Worm (Caenorhabditis elegans): ENCODE results near the gene fbxa-128.

The fbxa-128 gene

DNA sequence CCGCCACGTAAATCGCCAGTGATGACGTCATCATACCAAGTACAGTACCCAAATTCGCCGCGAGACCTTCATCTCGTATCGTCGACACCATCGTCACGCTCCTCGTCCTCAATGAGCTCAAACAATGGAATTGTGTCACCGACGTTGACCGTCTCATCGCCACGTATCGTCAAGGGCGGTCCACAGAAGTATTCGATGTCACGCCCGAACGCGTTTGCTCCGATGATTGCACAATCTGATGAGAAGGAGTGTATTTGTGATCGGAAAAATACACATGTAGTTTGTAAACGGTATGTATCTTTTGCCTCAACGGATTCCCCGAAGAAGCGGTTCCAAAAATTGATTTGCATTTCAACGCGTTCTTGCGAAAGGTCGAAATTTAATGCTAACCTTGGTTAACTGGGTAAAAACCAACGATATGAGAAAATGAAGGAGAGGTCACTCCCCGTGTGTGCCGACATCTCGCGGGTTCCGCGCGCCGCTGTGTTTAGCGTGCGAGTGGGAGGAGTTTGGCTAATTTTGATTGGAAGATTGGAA, 48.7 kb downstream of the fbxa-128 start (continued):
- no peak for TF ChIP-seq Y67H2A.10 (GFP tag; conservative IDR thresholded peaks at IDR 0.05)
- TF ChIP-seq T26A5.8 (tag; optimal IDR thresholded peaks at IDR 0.05) = peak; percentile 32
- no peak for TF ChIP-seq sea-2 (GFP tag; IDR thresholded peaks at IDR 0.05)
- peak; percentile 98 for TF ChIP-seq snpc-1.1 (tag; optimal IDR thresholded peaks at IDR 0.05; ENCODE audit: insufficient read depth)
- TF ChIP-seq ets-4 (GFP tag; optimal IDR thresholded peaks at IDR 0.05) = no peak
- TF ChIP-seq lin-35 (GFP tag; optimal IDR thresholded peaks at IDR 0.05) = peak in 1 of 3 experiments; percentile 30
- 0 out of 2 replicates have a peak, but pooled peaks have one; percentile 34 for TF ChIP-seq aptf-2 (GFP tag; conservative IDR thresholded peaks at IDR 0.05)
- TF ChIP-seq mel-28 (tag; optimal IDR thresholded peaks at IDR 0.05; ENCODE audit: borderline replicate concordance) = peak; percentile 3
- 0 out of 2 replicates have a peak, but pooled peaks have one; percentile 45 for TF ChIP-seq egl-44 (GFP tag; IDR thresholded peaks at IDR 0.05)
- no peak for TF ChIP-seq sdz-38 (tag; optimal IDR thresholded peaks at IDR 0.05)
- peak; percentile 96 for TF ChIP-seq attf-6 (GFP tag; IDR thresholded peaks at IDR 0.05)
- peak; percentile 43 for TF ChIP-seq die-1 (tag; optimal IDR thresholded peaks at IDR 0.05)
- TF ChIP-seq nfyb-1 (GFP tag; IDR thresholded peaks at IDR 0.05) = peak; percentile 68
- 0 out of 2 replicates have a peak, but pooled peaks have one; percentile 12 for TF ChIP-seq F37B4.10 (GFP tag; IDR thresholded peaks at IDR 0.05)
- TF ChIP-seq F10E7.11 (tag; optimal IDR thresholded peaks at IDR 0.05) = peak; percentile 29
- TF ChIP-seq tbx-9 (tag; optimal IDR thresholded peaks at IDR 0.05; ENCODE audit: borderline replicate concordance) = no peak
- no peak for TF ChIP-seq lag-1 (GFP tag; IDR thresholded peaks at IDR 0.05)
- no peak for TF ChIP-seq cebp-2 (GFP tag; IDR thresholded peaks at IDR 0.05)
- TF ChIP-seq hmg-1.2 (GFP tag; IDR thresholded peaks at IDR 0.05) = peak; percentile 93
- 0 out of 2 replicates have a peak, but pooled peaks have one; percentile 27 for TF ChIP-seq ceh-58 (GFP tag; IDR thresholded peaks at IDR 0.05)
- no peak for TF ChIP-seq ceh-79 (tag; optimal IDR thresholded peaks at IDR 0.05)
- peak; percentile 31 for TF ChIP-seq dpff-1 (tag; optimal IDR thresholded peaks at IDR 0.05)
- TF ChIP-seq C06A6.2 (GFP tag; conservative IDR thresholded peaks at IDR 0.05) = peak; percentile 38; the same call in 1 of the 2 replicates
- TF ChIP-seq xnd-1 (tag; optimal IDR thresholded peaks at IDR 0.05) = peak; percentile 28
- TF ChIP-seq B0261.1 (tag; optimal IDR thresholded peaks at IDR 0.05) = no peak
- no peak for TF ChIP-seq unc-62 (GFP tag; optimal IDR thresholded peaks at IDR 0.05)
- TF ChIP-seq F22D6.2 (tag; optimal IDR thresholded peaks at IDR 0.05) = no peak
- TF ChIP-seq F57A8.1 (GFP tag; optimal IDR thresholded peaks at IDR 0.05) = no peak
- no peak for TF ChIP-seq ceh-27 (GFP tag; optimal IDR thresholded peaks at IDR 0.05)
- no peak for TF ChIP-seq rpc-1 (optimal IDR thresholded peaks at IDR 0.05)
- TF ChIP-seq rpc-1 (tag; optimal IDR thresholded peaks at IDR 0.05) = no peak
- peak; percentile 2 for TF ChIP-seq ztf-18 (tag; optimal IDR thresholded peaks at IDR 0.05)
- TF ChIP-seq tlf-1 (GFP tag; optimal IDR thresholded peaks at IDR 0.05) = peak; percentile 62
- TF ChIP-seq hrde-1 (tag; optimal IDR thresholded peaks at IDR 0.05; ENCODE audit: borderline replicate concordance) = peak; percentile 41
- TF ChIP-seq pha-4 (tag; optimal IDR thresholded peaks at IDR 0.05) = no peak
- 0 out of 2 replicates have a peak, but pooled peaks have one; percentile 41 for TF ChIP-seq aptf-3 (GFP tag; IDR thresholded peaks at IDR 0.05)
- TF ChIP-seq hlh-26 (GFP tag; conservative IDR thresholded peaks at IDR 0.05) = no peak
- peak; percentile 27 for TF ChIP-seq zim-3 (tag; optimal IDR thresholded peaks at IDR 0.05)
- peak; percentile 65 for TF ChIP-seq F33H1.4 (GFP tag; IDR thresholded peaks at IDR 0.05)
- TF ChIP-seq Y53G8AR.9 (GFP tag; conservative IDR thresholded peaks at IDR 0.05) = peak; percentile 54; the same call in 1 of the 2 replicates
- no peak for TF ChIP-seq madf-10 (tag; optimal IDR thresholded peaks at IDR 0.05)
- peak; percentile 75 for TF ChIP-seq repo-1 (tag; optimal IDR thresholded peaks at IDR 0.05)
- TF ChIP-seq nhr-80 (tag; optimal IDR thresholded peaks at IDR 0.05) = no peak
- TF ChIP-seq madf-3 (GFP tag; IDR thresholded peaks at IDR 0.05) = 0 out of 2 replicates have a peak, but pooled peaks have one; percentile 62
- peak; percentile 1 for TF ChIP-seq ztf-3 (GFP tag; optimal IDR thresholded peaks at IDR 0.05)
- no peak for TF ChIP-seq B0019.2 (GFP tag; conservative IDR thresholded peaks at IDR 0.05)
- peak; percentile 34 for TF ChIP-seq athp-1 (tag; optimal IDR thresholded peaks at IDR 0.05)
- TF ChIP-seq let-607 (tag; optimal IDR thresholded peaks at IDR 0.05) = no peak
